Worm (Caenorhabditis elegans) whole organism, L2 larva: ENCODE results near the gene F10A3.12.

Experiments
- C34F6.9 ChIP-seq: fragments of 150-350 bp; optimal IDR thresholded peaks from 2 replicates; lab custom pipeline; 2014; ENCODE audit warnings: missing biosample characterization, missing genetic modification characterization
- F13H6.1 ChIP-seq: sonication (generic microtip); optimal IDR thresholded peaks from 2 replicates; lab custom pipeline; 2016; ENCODE audit warnings: missing genetic modification characterization, missing compliant biosample characterization
- R02D3.7 ChIP-seq: fragments of 150-350 bp; optimal IDR thresholded peaks from 2 replicates; lab custom pipeline; 2014; ENCODE audit warnings: missing biosample characterization, missing genetic modification characterization
- Y55F3AM.14 ChIP-seq: fragments of 200-800 bp; sonication (Bioruptor generic); optimal IDR thresholded peaks from 2 replicates; lab custom pipeline; 2018; ENCODE audit warnings: mild to moderate bottlenecking, missing genetic modification characterization, missing compliant biosample characterization
- ZK546.5 ChIP-seq: sonication (generic microtip); optimal IDR thresholded peaks from 2 replicates; lab custom pipeline; 2017; ENCODE audit warnings: missing biosample characterization, missing genetic modification characterization
- alr-1 ChIP-seq: fragments of 150-350 bp; optimal IDR thresholded peaks from 2 replicates; lab custom pipeline; 2014; ENCODE audit warnings: missing biosample characterization, missing genetic modification characterization
- aly-2 ChIP-seq: fragments of 150-350 bp; optimal IDR thresholded peaks from 2 replicates; lab custom pipeline; 2014; ENCODE audit warnings: missing biosample characterization, missing genetic modification characterization
- ama-1 ChIP-seq: fragments of 150-350 bp; optimal IDR thresholded peaks from 2 replicates; lab custom pipeline; 2018; ENCODE audit warnings: inconsistent platforms
- ceh-16 ChIP-seq: fragments of 150-350 bp; optimal IDR thresholded peaks from 2 replicates; lab custom pipeline; 2014; ENCODE audit warnings: missing biosample characterization, missing genetic modification characterization
- crh-2 ChIP-seq: sonication (generic microtip); optimal IDR thresholded peaks from 2 replicates; lab custom pipeline; 2017; ENCODE audit warnings: missing biosample characterization, missing genetic modification characterization
- elt-1 ChIP-seq: fragments of 150-350 bp; optimal IDR thresholded peaks from 2 replicates; lab custom pipeline; 2014; ENCODE audit warnings: missing biosample characterization, missing genetic modification characterization
- elt-3 ChIP-seq: sonication (generic microtip); optimal IDR thresholded peaks from 2 replicates; lab custom pipeline; 2017; ENCODE audit warnings: missing biosample characterization, missing genetic modification characterization
- fos-1 ChIP-seq: fragments of 150-350 bp; optimal IDR thresholded peaks from 2 replicates; lab custom pipeline; 2014; ENCODE audit warnings: missing biosample characterization, missing genetic modification characterization
- gmeb-1 ChIP-seq: fragments of 150-350 bp; optimal IDR thresholded peaks from 2 replicates; lab custom pipeline; 2014; ENCODE audit warnings: missing biosample characterization, missing genetic modification characterization
- lin-11 ChIP-seq: fragments of 150-350 bp; sonication (generic microtip); optimal IDR thresholded peaks from 2 replicates; lab custom pipeline; 2014; ENCODE audit warnings: missing biosample characterization, missing genetic modification characterization, inconsistent platforms, mixed read lengths
- lin-39 ChIP-seq: fragments of 150-350 bp; optimal IDR thresholded peaks from 2 replicates; lab custom pipeline; 2014; ENCODE audit warnings: missing biosample characterization, missing genetic modification reagents, missing genetic modification characterization
- lsy-2 ChIP-seq, 2 experiments: fragments of 150-350 bp in 1 of 2; sonication (generic microtip) in 1 of 2; optimal IDR thresholded peaks; 2 replicates each; lab custom pipeline; 2014 to 2017; ENCODE audit warnings: missing biosample characterization in 2 of 2, missing genetic modification characterization in 2 of 2
- mab-5 ChIP-seq: fragments of 150-350 bp; optimal IDR thresholded peaks from 2 replicates; lab custom pipeline; 2014; ENCODE audit warnings: missing biosample characterization, missing genetic modification characterization
- mbf-1 ChIP-seq: sonication (generic microtip); optimal IDR thresholded peaks from 2 replicates; lab custom pipeline; 2017; ENCODE audit warnings: missing biosample characterization, missing genetic modification characterization
- mdl-1 ChIP-seq, 2 experiments: fragments of 150-350 bp in 1 of 2; sonication (generic microtip) in 1 of 2; optimal IDR thresholded peaks; 2 replicates each; lab custom pipeline; 2017; ENCODE audit warnings: missing biosample characterization in 2 of 2, missing genetic modification characterization in 2 of 2
- nhr-10 ChIP-seq: sonication (generic microtip); optimal IDR thresholded peaks from 2 replicates; lab custom pipeline; 2017; ENCODE audit warnings: missing biosample characterization, missing genetic modification characterization
- nhr-12 ChIP-seq: fragments of 150-350 bp; optimal IDR thresholded peaks from 2 replicates; lab custom pipeline; 2014; ENCODE audit warnings: missing biosample characterization, missing genetic modification characterization
- nhr-129 ChIP-seq: fragments of 150-350 bp; optimal IDR thresholded peaks from 2 replicates; lab custom pipeline; 2014; ENCODE audit warnings: missing biosample characterization, missing genetic modification characterization
- nhr-21 ChIP-seq: fragments of 150-350 bp; optimal IDR thresholded peaks from 2 replicates; lab custom pipeline; 2014; ENCODE audit warnings: missing biosample characterization, missing genetic modification characterization
- nhr-23 ChIP-seq: fragments of 150-350 bp; optimal IDR thresholded peaks from 2 replicates; lab custom pipeline; 2014; ENCODE audit warnings: missing biosample characterization, missing genetic modification reagents, missing genetic modification characterization
- nhr-237 ChIP-seq: fragments of 150-350 bp; optimal IDR thresholded peaks from 2 replicates; lab custom pipeline; 2014; ENCODE audit warnings: missing biosample characterization, missing genetic modification characterization
- peb-1 ChIP-seq: fragments of 150-350 bp; optimal IDR thresholded peaks from 2 replicates; lab custom pipeline; 2014; ENCODE audit warnings: missing biosample characterization, missing genetic modification characterization
- sem-4 ChIP-seq: fragments of 150-350 bp; optimal IDR thresholded peaks from 2 replicates; lab custom pipeline; 2014; ENCODE audit warnings: missing biosample characterization, missing genetic modification reagents, missing genetic modification characterization
- sma-9 ChIP-seq, 2 experiments: fragments of 150-350 bp in 1 of 2; sonication (generic microtip) in 1 of 2; optimal IDR thresholded peaks; 2 replicates each; lab custom pipeline; 2014 to 2016; ENCODE audit warnings: missing genetic modification characterization in 2 of 2, mild to moderate bottlenecking in 1 of 2, missing biosample characterization in 1 of 2, missing compliant biosample characterization in 1 of 2, missing genetic modification reagents in 1 of 2, moderate library complexity in 1 of 2
- snpc-4 ChIP-seq: fragments of 150-350 bp; optimal IDR thresholded peaks from 2 replicates; lab custom pipeline; 2014; ENCODE audit warnings: missing biosample characterization, missing genetic modification characterization
- unc-39 ChIP-seq: fragments of 150-350 bp; optimal IDR thresholded peaks from 2 replicates; lab custom pipeline; 2014; ENCODE audit warnings: missing biosample characterization, missing genetic modification characterization
- unc-55 ChIP-seq: fragments of 150-350 bp; sonication (generic microtip); optimal IDR thresholded peaks from 3 replicates; lab custom pipeline; 2014; ENCODE audit warnings: missing biosample characterization, missing genetic modification reagents, missing genetic modification characterization
- unc-62 ChIP-seq: fragments of 150-350 bp; optimal IDR thresholded peaks from 2 replicates; lab custom pipeline; 2014; ENCODE audit warnings: missing biosample characterization, missing genetic modification reagents, missing genetic modification characterization
- ztf-11 ChIP-seq: sonication (generic microtip); optimal IDR thresholded peaks from 2 replicates; lab custom pipeline; 2017; ENCODE audit warnings: missing biosample characterization, missing genetic modification characterization
- ztf-4 ChIP-seq: fragments of 150-350 bp; optimal IDR thresholded peaks from 2 replicates; lab custom pipeline; 2014; ENCODE audit warnings: missing biosample characterization, missing genetic modification characterization

The F10A3.12 gene

ce11 chrV:16163719-16164118, at the start of gene F10A3.12:
TSS of gene F10A3.12 (plus strand) at chrV:16164019.
- TF ChIP-seq ztf-11 (no peak), sma-9 (GFP tag; optimal IDR thresholded peaks at IDR 0.05; lab: Kevin White, UChicago) (no peak), sma-9 (tag; optimal IDR thresholded peaks at IDR 0.05; lab: Kevin White, UChicago) (no peak), gmeb-1 (tag; lab: Kevin White, UChicago) (no peak), lsy-2 (tag; optimal IDR thresholded peaks at IDR 0.05; lab: Kevin White, UChicago) (no peak), elt-1 (no peak), R02D3.7 (tag; lab: Kevin White, UChicago) (no peak), C34F6.9 (tag; lab: Kevin White, UChicago) (no peak), mbf-1 (tag; lab: Kevin White, UChicago) (no peak), lin-11 (tag; lab: Kevin White, UChicago) (no peak), ZK546.5 (tag; lab: Kevin White, UChicago) (no peak), mdl-1 (tag; optimal IDR thresholded peaks at IDR 0.05; lab: Kevin White, UChicago) (no peak), unc-55 (GFP tag; lab: Kevin White, UChicago) (no peak), unc-62 (GFP tag; lab: Kevin White, UChicago) (no peak), nhr-23 (tag; lab: Kevin White, UChicago) (no peak), aly-2 (tag; lab: Kevin White, UChicago) (no peak), fos-1 (no peak), mab-5 (tag; lab: Kevin White, UChicago) (no peak)

ce11 chrV:16114237-16114636, 49.6 kb upstream of the F10A3.12 start, which contains the start of gene srxa-16:
TSS of gene srxa-16 (minus strand) at chrV:16114337.
- TF ChIP-seq gmeb-1 (tag; lab: Kevin White, UChicago) = no peak
- TF ChIP-seq snpc-4 = no peak
- no peak for TF ChIP-seq ZK546.5 (tag; lab: Kevin White, UChicago)
- TF ChIP-seq F13H6.1 (tag; lab: Kevin White, UChicago) = no peak
- no peak for TF ChIP-seq unc-62 (GFP tag; lab: Kevin White, UChicago)
- TF ChIP-seq R02D3.7 (tag; lab: Kevin White, UChicago) = no peak
- TF ChIP-seq peb-1 (tag; lab: Kevin White, UChicago) = no peak
- no peak for TF ChIP-seq sem-4 (tag; lab: Kevin White, UChicago)
- no peak for TF ChIP-seq nhr-12
- TF ChIP-seq, all 48 proteins: peak for 0

ce11 chrV:16115381-16115780, 48.4 kb upstream of the F10A3.12 start, which contains the start of gene str-25:
TSS of gene str-25 (plus strand) at chrV:16115681.
- no peak for TF ChIP-seq lin-39 (tag; lab: Kevin White, UChicago)
- TF ChIP-seq elt-3 (tag; lab: Kevin White, UChicago) = no peak
- TF ChIP-seq R02D3.7 (tag; lab: Kevin White, UChicago) = no peak
- no peak for TF ChIP-seq nhr-10 (tag; lab: Kevin White, UChicago)
- TF ChIP-seq sem-4 (tag; lab: Kevin White, UChicago) = no peak
- no peak for TF ChIP-seq snpc-4
- TF ChIP-seq aly-2 (tag; lab: Kevin White, UChicago) = no peak
- no peak for TF ChIP-seq alr-1
- no peak for TF ChIP-seq nhr-237 (tag; lab: Kevin White, UChicago)
- no peak for TF ChIP-seq crh-2
- TF ChIP-seq ceh-16 (tag; lab: Kevin White, UChicago) = no peak
- no peak for TF ChIP-seq nhr-12
- TF ChIP-seq Y55F3AM.14 = no peak
- no peak for TF ChIP-seq fos-1
- TF ChIP-seq ztf-11 = no peak
- TF ChIP-seq unc-39 (tag; lab: Kevin White, UChicago) = no peak
- TF ChIP-seq ama-1 = no peak
- TF ChIP-seq ztf-4 = no peak
- no peak for TF ChIP-seq lin-11 (tag; lab: Kevin White, UChicago)
- no peak for TF ChIP-seq mbf-1 (tag; lab: Kevin White, UChicago)

ce11 chrV:16118601-16119000, 45.2 kb upstream of the F10A3.12 start, which contains the start of gene str-103:
TSS of gene str-103 (minus strand) at chrV:16118701.
- TF ChIP-seq sem-4 (tag; lab: Kevin White, UChicago) = no peak

ce11 chrV:16120499-16120898, 43.3 kb upstream of the F10A3.12 start:
- TF ChIP-seq unc-55 (GFP tag; lab: Kevin White, UChicago) = no peak
- TF ChIP-seq sem-4 (tag; lab: Kevin White, UChicago) = no peak
- no peak for TF ChIP-seq nhr-129 (tag; lab: Kevin White, UChicago)
- no peak for TF ChIP-seq crh-2
- no peak for TF ChIP-seq nhr-21 (tag; lab: Kevin White, UChicago)
- TF ChIP-seq mab-5 (tag; lab: Kevin White, UChicago) = no peak
- TF ChIP-seq alr-1 = no peak
- TF ChIP-seq lin-11 (tag; lab: Kevin White, UChicago) = no peak
